Worm (Caenorhabditis elegans) whole organism, L3 larva: ENCODE measurements around the gene C05C10.3.

Experiments
- ZK546.5 ChIP-seq: sonication (generic microtip); optimal IDR thresholded peaks from 2 replicates; lab custom pipeline; 2017; ENCODE audit warnings: missing biosample characterization, missing genetic modification characterization
- ama-1 ChIP-seq: fragments of 150-350 bp; optimal IDR thresholded peaks from 2 replicates; lab custom pipeline; 2018
- ceh-16 ChIP-seq: sonication (generic microtip); optimal IDR thresholded peaks from 2 replicates; lab custom pipeline; 2017; ENCODE audit warnings: missing biosample characterization, missing genetic modification characterization
- ceh-82 ChIP-seq: fragments of 150-350 bp; optimal IDR thresholded peaks from 2 replicates; lab custom pipeline; 2014; ENCODE audit warnings: missing biosample characterization, missing genetic modification characterization
- ceh-9 ChIP-seq: sonication (generic microtip); optimal IDR thresholded peaks from 2 replicates; lab custom pipeline; 2018; ENCODE audit warnings: missing biosample characterization, missing genetic modification characterization
- daf-12 ChIP-seq: fragments of 150-350 bp; optimal IDR thresholded peaks from 2 replicates; lab custom pipeline; 2014; ENCODE audit warnings: missing biosample characterization, missing genetic modification reagents, missing genetic modification characterization
- egl-27 ChIP-seq: sonication (generic microtip); optimal IDR thresholded peaks from 4 replicates; lab custom pipeline; 2017; ENCODE audit warnings: missing biosample characterization, missing genetic modification reagents, missing genetic modification characterization
- egl-5 ChIP-seq: fragments of 150-350 bp; optimal IDR thresholded peaks from 2 replicates; lab custom pipeline; 2017; ENCODE audit warnings: missing biosample characterization, missing genetic modification reagents, missing genetic modification characterization, inconsistent platforms
- elt-1 ChIP-seq: fragments of 150-350 bp; optimal IDR thresholded peaks from 2 replicates; lab custom pipeline; 2014; ENCODE audit warnings: missing biosample characterization, missing genetic modification characterization
- elt-2 ChIP-seq: sonication (generic microtip); optimal IDR thresholded peaks from 2 replicates; lab custom pipeline; 2016; ENCODE audit warnings: missing genetic modification reagents, mild to moderate bottlenecking, missing genetic modification characterization, missing compliant biosample characterization
- eor-1 ChIP-seq, 2 experiments: fragments of 150-350 bp; optimal IDR thresholded peaks; 2 replicates each; lab custom pipeline; 2014 to 2018; ENCODE audit warnings: missing biosample characterization in 2 of 2, missing genetic modification characterization in 2 of 2
- fkh-10 ChIP-seq: sonication (generic microtip); optimal IDR thresholded peaks from 2 replicates; lab custom pipeline; 2017; ENCODE audit warnings: missing biosample characterization, missing genetic modification reagents, missing genetic modification characterization
- jun-1 ChIP-seq: fragments of 150-350 bp; optimal IDR thresholded peaks from 2 replicates; lab custom pipeline; 2014; ENCODE audit warnings: missing biosample characterization, missing genetic modification reagents, missing genetic modification characterization
- lin-39 ChIP-seq: fragments of 150-350 bp; optimal IDR thresholded peaks from 2 replicates; lab custom pipeline; 2018; ENCODE audit warnings: missing biosample characterization, missing genetic modification reagents, missing genetic modification characterization
- lsy-12 ChIP-seq: sonication (generic microtip); optimal IDR thresholded peaks from 2 replicates; lab custom pipeline; 2016; ENCODE audit warnings: mild to moderate bottlenecking, missing genetic modification characterization, missing compliant biosample characterization
- mml-1 ChIP-seq: fragments of 150-350 bp; sonication (generic microtip); optimal IDR thresholded peaks from 3 replicates; lab custom pipeline; 2014; ENCODE audit warnings: missing biosample characterization, missing genetic modification characterization
- nfya-1 ChIP-seq: sonication (generic microtip); optimal IDR thresholded peaks from 2 replicates; lab custom pipeline; 2017; ENCODE audit warnings: missing genetic modification characterization, mild to moderate bottlenecking, missing compliant biosample characterization, antibody characterized with exemption, moderate library complexity; ENCODE audit not compliant: insufficient read depth
- nhr-11 ChIP-seq: fragments of 150-350 bp; optimal IDR thresholded peaks from 2 replicates; lab custom pipeline; 2014; ENCODE audit warnings: missing biosample characterization, missing genetic modification characterization
- nhr-12 ChIP-seq: fragments of 150-350 bp; optimal IDR thresholded peaks from 2 replicates; lab custom pipeline; 2014; ENCODE audit warnings: missing biosample characterization, missing genetic modification characterization
- nhr-237 ChIP-seq: fragments of 150-350 bp; optimal IDR thresholded peaks from 2 replicates; lab custom pipeline; 2014; ENCODE audit warnings: missing biosample characterization, missing genetic modification characterization
- nhr-76 ChIP-seq: fragments of 150-350 bp; sonication (generic microtip); optimal IDR thresholded peaks from 5 replicates; lab custom pipeline; 2014; ENCODE audit warnings: missing biosample characterization, missing genetic modification characterization
- nhr-77 ChIP-seq: fragments of 150-350 bp; optimal IDR thresholded peaks from 2 replicates; lab custom pipeline; 2014; ENCODE audit warnings: missing biosample characterization, missing genetic modification characterization
- pha-4 ChIP-seq: fragments of 150-350 bp; optimal IDR thresholded peaks from 2 replicates; lab custom pipeline; 2014; ENCODE audit warnings: missing biosample characterization, missing genetic modification reagents, missing genetic modification characterization
- pqm-1 ChIP-seq: fragments of 150-350 bp; optimal IDR thresholded peaks from 2 replicates; lab custom pipeline; 2017; ENCODE audit warnings: missing biosample characterization, missing genetic modification characterization, inconsistent platforms
- sea-2 ChIP-seq: fragments of 150-350 bp; sonication (generic microtip); optimal IDR thresholded peaks from 4 replicates; lab custom pipeline; 2014; ENCODE audit warnings: missing biosample characterization, missing genetic modification reagents, missing genetic modification characterization
- skn-1 ChIP-seq: fragments of 150-350 bp; optimal IDR thresholded peaks from 2 replicates; lab custom pipeline; 2014; ENCODE audit warnings: missing biosample characterization, missing genetic modification characterization
- snpc-4 ChIP-seq: fragments of 150-350 bp; optimal IDR thresholded peaks from 2 replicates; lab custom pipeline; 2014; ENCODE audit warnings: missing biosample characterization, missing genetic modification characterization
- tbx-2 ChIP-seq: sonication (generic microtip); optimal IDR thresholded peaks from 2 replicates; lab custom pipeline; 2016; ENCODE audit warnings: mild to moderate bottlenecking, missing genetic modification characterization, missing compliant biosample characterization
- unc-39 ChIP-seq: sonication (generic microtip); optimal IDR thresholded peaks from 4 replicates; lab custom pipeline; 2017; ENCODE audit warnings: missing biosample characterization, missing genetic modification characterization
- unc-62 ChIP-seq: fragments of 150-350 bp; sonication (generic microtip); optimal IDR thresholded peaks from 4 replicates; lab custom pipeline; 2014; ENCODE audit warnings: missing biosample characterization, missing genetic modification reagents, missing genetic modification characterization
- zag-1 ChIP-seq: fragments of 150-350 bp; optimal IDR thresholded peaks from 2 replicates; lab custom pipeline; 2014; ENCODE audit warnings: missing biosample characterization, missing genetic modification characterization
- ztf-11 ChIP-seq: fragments of 150-350 bp; optimal IDR thresholded peaks from 2 replicates; lab custom pipeline; 2014; ENCODE audit warnings: missing biosample characterization, missing genetic modification characterization
- ztf-4 ChIP-seq: fragments of 150-350 bp; optimal IDR thresholded peaks from 2 replicates; lab custom pipeline; 2014; ENCODE audit warnings: missing biosample characterization, missing genetic modification characterization

C05C10.3 gene

ce11 chrII:9920468-9920867, 16.2 kb downstream of the C05C10.3 start, which contains the start of gene pho-10:
Gene pho-10, minus strand, starts transcription at chrII:9920568.
- TF ChIP-seq egl-27 (tag; lab: Kevin White, UChicago) (no peak), nhr-12 (tag; lab: Kevin White, UChicago) (no peak), unc-62 (no peak), snpc-4 (tag; lab: Kevin White, UChicago) (no peak), mml-1 (tag; lab: Kevin White, UChicago) (no peak), unc-39 (tag; lab: Kevin White, UChicago) (no peak), lin-39 (no peak), nhr-77 (tag; lab: Kevin White, UChicago) (no peak), zag-1 (tag; lab: Kevin White, UChicago) (no peak), nhr-237 (tag; lab: Kevin White, UChicago) (no peak), fkh-10 (GFP tag; lab: Kevin White, UChicago) (no peak), ZK546.5 (tag; lab: Kevin White, UChicago) (no peak)

ce11 chrII:9917904-9918303, 18.8 kb downstream of the C05C10.3 start, which contains the start of gene C05C10.8:
Gene C05C10.8, minus strand, starts transcription at chrII:9918004.
- TF ChIP-seq ztf-4 (no peak), nfya-1 (tag; lab: Kevin White, UChicago) (no peak), nhr-11 (no peak)

ce11 chrII:9916177-9916576, 20.5 kb downstream of the C05C10.3 start, which contains the start of gene F26C11.4:
Gene F26C11.4, minus strand, starts transcription at chrII:9916277.
- no peak for TF ChIP-seq sea-2 (GFP tag; lab: Kevin White, UChicago)
- no peak for TF ChIP-seq lsy-12 (tag; lab: Kevin White, UChicago)

- TF ChIP-seq nfya-1 (tag; lab: Kevin White, UChicago) (no peak), ztf-4 (no peak), daf-12 (no peak), ceh-16 (tag; lab: Kevin White, UChicago) (no peak), tbx-2 (no peak), elt-2 (tag; lab: Kevin White, UChicago) (no peak)
These were observed 21.7 kb downstream of the C05C10.3 start, which contains the start of gene F26C11.3 for ce11 chrII:9914999-9915398. Gene F26C11.3, minus strand, starts transcription at chrII:9915099.

ce11 chrII:9904459-9904858, 32.2 kb downstream of the C05C10.3 start:
- TF ChIP-seq nhr-77 (tag; lab: Kevin White, UChicago) = no peak
- TF ChIP-seq jun-1 (tag; lab: Kevin White, UChicago) = no peak
- TF ChIP-seq nhr-12 (tag; lab: Kevin White, UChicago) = no peak
- TF ChIP-seq tbx-2 = no peak
- TF ChIP-seq ztf-11 = no peak
- TF ChIP-seq daf-12 = no peak
- no peak for TF ChIP-seq elt-1 (tag; lab: Kevin White, UChicago)
- no peak for TF ChIP-seq fkh-10 (GFP tag; lab: Kevin White, UChicago)
- TF ChIP-seq pha-4 (tag; lab: Kevin White, UChicago) = no peak
- TF ChIP-seq egl-5 (tag; lab: Kevin White, UChicago) = no peak
- TF ChIP-seq unc-39 (tag; lab: Kevin White, UChicago) = no peak
- TF ChIP-seq egl-27 (tag; lab: Kevin White, UChicago) = no peak
- TF ChIP-seq ztf-4 = no peak
- no peak for TF ChIP-seq pqm-1 (tag; lab: Kevin White, UChicago)
- TF ChIP-seq ceh-9 (tag; lab: Kevin White, UChicago) = no peak
- TF ChIP-seq, all 47 proteins: peak for 0

- TF ChIP-seq ceh-82 (tag; lab: Kevin White, UChicago) (no peak), elt-1 (tag; lab: Kevin White, UChicago) (peak; percentile 4), eor-1 (tag; optimal IDR thresholded peaks at IDR 0.05; lab: Kevin White, UChicago) (no peak), jun-1 (tag; lab: Kevin White, UChicago) (no peak)
These were observed 36.4 kb downstream of the C05C10.3 start, which contains the start of gene unc-4 for ce11 chrII:9900276-9900675. Gene unc-4, minus strand, starts transcription at chrII:9900376.

- no peak for TF ChIP-seq ztf-4
- TF ChIP-seq egl-5 (tag; lab: Kevin White, UChicago) = no peak
- no peak for TF ChIP-seq skn-1 (tag; lab: Kevin White, UChicago)
- TF ChIP-seq elt-2 (tag; lab: Kevin White, UChicago) = no peak
- no peak for TF ChIP-seq ama-1 (lab: Kevin White, UChicago)
- no peak for TF ChIP-seq mml-1 (tag; lab: Kevin White, UChicago)
- no peak for TF ChIP-seq unc-39 (tag; lab: Kevin White, UChicago)
- TF ChIP-seq tbx-2 = no peak
- no peak for TF ChIP-seq ZK546.5 (tag; lab: Kevin White, UChicago)
- no peak for TF ChIP-seq nhr-77 (tag; lab: Kevin White, UChicago)
- no peak for TF ChIP-seq nhr-76 (tag; lab: Kevin White, UChicago)
- TF ChIP-seq eor-1 (tag; optimal IDR thresholded peaks at IDR 0.05; lab: Kevin White, UChicago) = no peak
These were observed 37.9 kb downstream of the C05C10.3 start for ce11 chrII:9898744-9899143.
